Fruit fly (Drosophila melanogaster) whole organism, embryonic: ENCODE data around the gene ca.

Experiments
- Atf3 ChIP-seq: fragments of 200-800 bp; sonication (Bioruptor generic); optimal IDR thresholded peaks from 3 replicates; lab custom pipeline; 2016; ENCODE audit warnings: missing biosample characterization, missing genetic modification characterization
- Bgb ChIP-seq: fragments of 200-800 bp; sonication (Bioruptor generic); IDR thresholded peaks from 2 replicates; pipeline ENCODE4 v1.3.6; 2022; ENCODE audit warnings: missing biosample characterization, missing genetic modification characterization; ENCODE audit not compliant: partially characterized antibody
- CG10267 ChIP-seq: fragments of 200-800 bp; sonication (Bioruptor generic); optimal IDR thresholded peaks from 2 replicates; lab custom pipeline; 2018; ENCODE audit warnings: missing biosample characterization, mild to moderate bottlenecking, missing genetic modification characterization, moderate library complexity
- CG10321 ChIP-seq: fragments of 200-800 bp; sonication (Bioruptor generic); IDR thresholded peaks from 2 replicates; pipeline ENCODE4 v1.3.6; 2022; ENCODE audit warnings: missing biosample characterization, missing genetic modification characterization
- CG11504 ChIP-seq: fragments of 200-800 bp; sonication (Bioruptor generic); optimal IDR thresholded peaks from 3 replicates; lab custom pipeline; 2019; ENCODE audit warnings: missing biosample characterization, mild to moderate bottlenecking, missing genetic modification characterization, moderate library complexity
- CG12071 ChIP-seq: fragments of 200-800 bp; sonication (Bioruptor generic); optimal IDR thresholded peaks from 3 replicates; lab custom pipeline; 2018; ENCODE audit warnings: missing biosample characterization, mild to moderate bottlenecking, missing genetic modification characterization
- CG1602 ChIP-seq: fragments of 200-800 bp; sonication (Bioruptor generic); optimal IDR thresholded peaks from 3 replicates; lab custom pipeline; 2016; ENCODE audit warnings: missing biosample characterization, missing genetic modification characterization
- CG18476 ChIP-seq: fragments of 200-800 bp; sonication (Bioruptor generic); optimal IDR thresholded peaks from 2 replicates; lab custom pipeline; 2016; ENCODE audit warnings: missing biosample characterization, mild to moderate bottlenecking, missing genetic modification characterization
- CG30403 ChIP-seq: fragments of 200-800 bp; sonication (Bioruptor generic); optimal IDR thresholded peaks from 3 replicates; lab custom pipeline; 2016; ENCODE audit warnings: missing biosample characterization, missing genetic modification characterization
- CG31441 ChIP-seq: fragments of 200-800 bp; sonication (Bioruptor generic); IDR thresholded peaks from 2 replicates; pipeline ENCODE4 v1.3.6; 2022; ENCODE audit warnings: missing biosample characterization, missing genetic modification characterization
- CG32767 ChIP-seq: fragments of 200-800 bp; sonication (Bioruptor generic); IDR thresholded peaks from 2 replicates; pipeline ENCODE4 v1.3.6; 2022; ENCODE audit warnings: missing biosample characterization, missing genetic modification characterization
- CG4820 ChIP-seq: fragments of 200-800 bp; sonication (Bioruptor generic); optimal IDR thresholded peaks from 3 replicates; lab custom pipeline; 2016; ENCODE audit warnings: missing biosample characterization, missing genetic modification characterization
- CG5180 ChIP-seq: fragments of 200-800 bp; sonication (Bioruptor generic); optimal IDR thresholded peaks from 3 replicates; lab custom pipeline; 2017; ENCODE audit warnings: missing biosample characterization, missing genetic modification characterization, mild to moderate bottlenecking, moderate library complexity, missing genetic modification reagents
- CG8089 ChIP-seq: fragments of 200-800 bp; sonication (Bioruptor generic); optimal IDR thresholded peaks from 3 replicates; lab custom pipeline; 2016; ENCODE audit warnings: missing biosample characterization, missing genetic modification characterization
- CG8924 ChIP-seq: fragments of 200-800 bp; optimal IDR thresholded peaks from 3 replicates; lab custom pipeline; 2019; ENCODE audit warnings: missing biosample characterization, mild to moderate bottlenecking, missing genetic modification characterization, moderate library complexity
- CG9817 ChIP-seq: fragments of 200-800 bp; sonication (Bioruptor generic); optimal IDR thresholded peaks from 2 replicates; lab custom pipeline; 2018; ENCODE audit warnings: missing biosample characterization, mild to moderate bottlenecking, missing genetic modification characterization, moderate library complexity
- CG9876 ChIP-seq: fragments of 200-800 bp; sonication (Bioruptor generic); optimal IDR thresholded peaks from 2 replicates; lab custom pipeline; 2016; ENCODE audit warnings: missing biosample characterization, missing genetic modification characterization
- Dbx ChIP-seq: fragments of 200-800 bp; sonication (Bioruptor generic); IDR thresholded peaks from 3 replicates; pipeline ENCODE4 v1.3.6; 2022; ENCODE audit warnings: missing biosample characterization, missing genetic modification characterization
- Doc2 ChIP-seq: fragments of 200-800 bp; sonication (Bioruptor generic); IDR thresholded peaks from 2 replicates; pipeline ENCODE4 v1.3.6; 2022; ENCODE audit warnings: missing biosample characterization, missing genetic modification characterization
- Drgx ChIP-seq: fragments of 200-800 bp; sonication (Bioruptor generic); IDR thresholded peaks from 2 replicates; pipeline ENCODE4 v1.3.6; 2022; ENCODE audit warnings: missing biosample characterization, missing genetic modification characterization
- GATAe ChIP-seq: fragments of 200-800 bp; sonication (Bioruptor generic); conservative IDR thresholded peaks from 2 replicates; pipeline ENCODE4 v1.3.6; 2022; ENCODE audit warnings: missing biosample characterization, missing genetic modification characterization
- Med ChIP-seq: fragments of 200-800 bp; sonication (Bioruptor generic); peaks from one replicate; lab custom pipeline; 2016; ENCODE audit warnings: missing biosample characterization, missing genetic modification characterization, mild to moderate bottlenecking, inconsistent platforms, moderate library complexity
- Mrtf ChIP-seq: fragments of 200-800 bp; sonication (Bioruptor generic); IDR thresholded peaks from 3 replicates; pipeline ENCODE4 v1.3.6; 2022; ENCODE audit warnings: missing biosample characterization, missing genetic modification characterization
- NC2α ChIP-seq: fragments of 200-800 bp; sonication (Bioruptor generic); optimal IDR thresholded peaks from 2 replicates; lab custom pipeline; 2016; ENCODE audit warnings: missing biosample characterization, missing genetic modification characterization
- Oaz ChIP-seq: fragments of 200-800 bp; sonication (Bioruptor generic); IDR thresholded peaks from 2 replicates; pipeline ENCODE4 v1.3.6; 2022; ENCODE audit warnings: missing biosample characterization, missing genetic modification characterization
- Ssrp ChIP-seq: fragments of 200-800 bp; sonication (Bioruptor generic); optimal IDR thresholded peaks from 2 replicates; lab custom pipeline; 2018; ENCODE audit warnings: missing biosample characterization, mild to moderate bottlenecking, missing genetic modification characterization, moderate library complexity
- Trl ChIP-seq, 3 experiments: fragments of >200 bp in 2 of 3; fragments of 200-800 bp in 1 of 3; sonication (Bioruptor generic) in 1 of 3; optimal IDR thresholded peaks; 2 replicates in 1 of 3; 3 replicates in 2 of 3; lab custom pipeline; 2016 to 2017; ENCODE audit warnings: missing biosample characterization in 1 of 3, missing genetic modification characterization in 1 of 3
- Vsx1 ChIP-seq: fragments of 200-800 bp; sonication (Bioruptor generic); optimal IDR thresholded peaks from 2 replicates; lab custom pipeline; 2017; ENCODE audit warnings: missing biosample characterization, mild to moderate bottlenecking, missing genetic modification characterization, missing genetic modification reagents
- abd-A ChIP-seq: fragments of 200-800 bp; sonication (Bioruptor generic); optimal IDR thresholded peaks from 3 replicates; lab custom pipeline; 2019; ENCODE audit warnings: missing biosample characterization, mild to moderate bottlenecking, missing genetic modification characterization, moderate library complexity
- al ChIP-seq: fragments of 200-800 bp; sonication (Bioruptor generic); IDR thresholded peaks from 2 replicates; pipeline ENCODE4 v1.3.6; 2022; ENCODE audit warnings: missing biosample characterization, missing genetic modification characterization
- az2 ChIP-seq: fragments of 200-800 bp; sonication (Bioruptor generic); optimal IDR thresholded peaks from 3 replicates; lab custom pipeline; 2016; ENCODE audit warnings: missing biosample characterization, missing genetic modification characterization
- bcd ChIP-seq: fragments of 200-800 bp; sonication (Bioruptor generic); optimal IDR thresholded peaks from 2 replicates; lab custom pipeline; 2017; ENCODE audit warnings: missing biosample characterization, mild to moderate bottlenecking, missing genetic modification characterization
- bigmax ChIP-seq: fragments of 200-800 bp; sonication (Bioruptor generic); optimal IDR thresholded peaks from 2 replicates; lab custom pipeline; 2018; ENCODE audit warnings: missing biosample characterization, mild to moderate bottlenecking, missing genetic modification characterization
- chm ChIP-seq: fragments of 200-800 bp; sonication (Bioruptor generic); IDR thresholded peaks from 2 replicates; pipeline ENCODE4 v1.3.6; 2022; ENCODE audit warnings: missing biosample characterization, missing genetic modification characterization
- dmrt11E ChIP-seq: fragments of 200-800 bp; sonication (Bioruptor generic); optimal IDR thresholded peaks from 3 replicates; lab custom pipeline; 2018; ENCODE audit warnings: missing biosample characterization, mild to moderate bottlenecking, missing genetic modification characterization, moderate library complexity
- emc ChIP-seq: fragments of 200-800 bp; sonication (Bioruptor generic); optimal IDR thresholded peaks from 2 replicates; lab custom pipeline; 2016; ENCODE audit warnings: missing biosample characterization, missing genetic modification characterization
- gem ChIP-seq: fragments of 200-800 bp; sonication (Bioruptor generic); optimal IDR thresholded peaks from 2 replicates; lab custom pipeline; 2019; ENCODE audit warnings: missing biosample characterization, mild to moderate bottlenecking, missing genetic modification characterization, moderate library complexity
- hbn ChIP-seq: fragments of 200-800 bp; sonication (Bioruptor generic); IDR thresholded peaks from 2 replicates; pipeline ENCODE4 v1.3.6; 2022; ENCODE audit warnings: missing biosample characterization, missing genetic modification characterization; ENCODE audit not compliant: partially characterized antibody
- lmd ChIP-seq: fragments of 200-800 bp; sonication (Bioruptor generic); IDR thresholded peaks from 2 replicates; pipeline ENCODE4 v1.3.6; 2022; ENCODE audit warnings: missing biosample characterization, missing genetic modification characterization
- mld ChIP-seq: fragments of 200-800 bp; sonication (Bioruptor generic); IDR thresholded peaks from 3 replicates; pipeline ENCODE4 v1.3.6; 2022; ENCODE audit warnings: missing biosample characterization, missing genetic modification characterization; ENCODE audit not compliant: partially characterized antibody
- pb ChIP-seq: fragments of 200-800 bp; sonication (Bioruptor generic); optimal IDR thresholded peaks from 3 replicates; lab custom pipeline; 2016; ENCODE audit warnings: missing biosample characterization, missing genetic modification characterization
- pho ChIP-seq: fragments of 200-800 bp; sonication (Bioruptor generic); optimal IDR thresholded peaks from 2 replicates; lab custom pipeline; 2016; ENCODE audit warnings: missing biosample characterization, missing genetic modification characterization
- ranshi ChIP-seq: fragments of 200-800 bp; sonication (Bioruptor generic); IDR thresholded peaks from 2 replicates; pipeline ENCODE4 v1.3.6; 2022; ENCODE audit warnings: missing biosample characterization, missing genetic modification characterization
- row ChIP-seq: fragments of 200-800 bp; sonication (Bioruptor generic); IDR thresholded peaks from 3 replicates; pipeline ENCODE4 v1.3.6; 2022; ENCODE audit warnings: missing biosample characterization, missing genetic modification characterization
- sc ChIP-seq, 3 experiments: fragments of >200 bp in 2 of 3; fragments of 200-800 bp in 1 of 3; sonication (Bioruptor generic) in 1 of 3; optimal IDR thresholded peaks; 2 replicates in 2 of 3; 3 replicates in 1 of 3; lab custom pipeline; 2017; ENCODE audit warnings: mild to moderate bottlenecking in 1 of 3, missing biosample characterization in 1 of 3, missing genetic modification characterization in 1 of 3, missing genetic modification reagents in 1 of 3
- sd ChIP-seq: fragments of 200-800 bp; sonication (Bioruptor generic); optimal IDR thresholded peaks from 3 replicates; lab custom pipeline; 2018; ENCODE audit warnings: missing biosample characterization, mild to moderate bottlenecking, missing genetic modification characterization, moderate library complexity
- seq ChIP-seq: fragments of 200-800 bp; sonication (Bioruptor generic); IDR thresholded peaks from 2 replicates; pipeline ENCODE4 v1.3.6; 2022; ENCODE audit warnings: missing biosample characterization, missing genetic modification characterization
- sim ChIP-seq: fragments of 200-800 bp; sonication (Bioruptor generic); IDR thresholded peaks from 2 replicates; pipeline ENCODE4 v1.3.6; 2022; ENCODE audit warnings: missing biosample characterization, missing genetic modification characterization
- wdn ChIP-seq: fragments of 200-800 bp; sonication (Bioruptor generic); IDR thresholded peaks from 2 replicates; pipeline ENCODE4 v1.3.6; 2022; ENCODE audit warnings: missing biosample characterization, missing genetic modification characterization
- wor ChIP-seq: fragments of 200-800 bp; sonication (Bioruptor generic); IDR thresholded peaks from 2 replicates; pipeline ENCODE4 v1.3.6; 2022; ENCODE audit warnings: missing biosample characterization, missing genetic modification characterization
- z ChIP-seq: fragments of 200-800 bp; sonication (Bioruptor generic); IDR thresholded peaks from 3 replicates; pipeline ENCODE4 v1.3.6; 2022; ENCODE audit warnings: missing biosample characterization, missing genetic modification characterization

Gene ca

dm6 chr3R:29757226-29757625, 49.4 kb upstream of the ca start (continued):
- TF ChIP-seq Dbx (GFP tag; lab: Robert Waterston, UW) = 0 out of 3 replicates have a peak, but pooled peaks have one; percentile 40
- TF ChIP-seq CG8924 (tag; lab: Kevin White, UChicago) = no peak
- TF ChIP-seq gem (tag; lab: Kevin White, UChicago) = peak; percentile 6
- TF ChIP-seq CG8089 = peak; percentile 19
- no peak for TF ChIP-seq CG1602 (GFP tag; lab: Kevin White, UChicago)
- TF ChIP-seq Bgb (GFP tag; lab: Robert Waterston, UW) = 0 out of 2 replicates have a peak, but pooled peaks have one; percentile 13
- TF ChIP-seq Med (GFP tag; lab: Kevin White, UChicago) = peak; percentile 89
- TF ChIP-seq seq (GFP tag; lab: Robert Waterston, UW) = 0 out of 2 replicates have a peak, but pooled peaks have one; percentile 15
- peak; percentile 36 for TF ChIP-seq Drgx
- no peak for TF ChIP-seq z (GFP tag; lab: Robert Waterston, UW)
- TF ChIP-seq Doc2 (GFP tag; lab: Robert Waterston, UW) = no peak
- TF ChIP-seq NC2α = no peak
- no peak for TF ChIP-seq sim (GFP tag; lab: Robert Waterston, UW)
- TF ChIP-seq CG32767 (GFP tag; lab: Robert Waterston, UW) = no peak
- TF ChIP-seq chm = no peak
- TF ChIP-seq wor (GFP tag; lab: Robert Waterston, UW) = no peak
- no peak for TF ChIP-seq CG9876 (GFP tag; lab: Kevin White, UChicago)
- TF ChIP-seq pho (GFP tag; lab: Kevin White, UChicago) = no peak
- TF ChIP-seq CG31441 (GFP tag; lab: Robert Waterston, UW) = no peak
- no peak for TF ChIP-seq lmd (GFP tag; lab: Robert Waterston, UW)
- TF ChIP-seq Mrtf (GFP tag; lab: Robert Waterston, UW) = peak; percentile 52; the same call in 2 of the 3 replicates
- no peak for TF ChIP-seq CG5180 (GFP tag; lab: Kevin White, UChicago)
- TF ChIP-seq Ssrp = no peak
- TF ChIP-seq CG11504 = peak; percentile 27
- no peak for TF ChIP-seq sd (tag; lab: Kevin White, UChicago)
- TF ChIP-seq CG18476 (GFP tag; lab: Kevin White, UChicago) = no peak
- TF ChIP-seq al (GFP tag; lab: Robert Waterston, UW) = no peak
- peak; percentile 23 for TF ChIP-seq bcd
- no peak for TF ChIP-seq CG4820
- TF ChIP-seq sc (optimal IDR thresholded peaks at IDR 0.05; lab: Kevin White, UChicago) = no peak
- no peak for TF ChIP-seq sc (GFP tag; optimal IDR thresholded peaks at IDR 0.05; lab: Kevin White, UChicago)
- TF ChIP-seq Oaz (GFP tag; lab: Robert Waterston, UW) = no peak
- no peak for TF ChIP-seq CG10321 (GFP tag; lab: Robert Waterston, UW)
- no peak for TF ChIP-seq bigmax (GFP tag; lab: Kevin White, UChicago)
- no peak for TF ChIP-seq dmrt11E
- TF ChIP-seq Atf3 = peak; percentile 0
- TF ChIP-seq abd-A (tag; lab: Kevin White, UChicago) = no peak
- no peak for TF ChIP-seq CG30403 (GFP tag; lab: Kevin White, UChicago)
- no peak for TF ChIP-seq Trl (optimal IDR thresholded peaks at IDR 0.05; lab: Kevin White, UChicago)
- peak; percentile 12 for TF ChIP-seq Trl (GFP tag; optimal IDR thresholded peaks at IDR 0.05; lab: Kevin White, UChicago)
- peak; percentile 71 for TF ChIP-seq CG12071 (GFP tag; lab: Kevin White, UChicago)
- TF ChIP-seq row (GFP tag; lab: Robert Waterston, UW) = no peak
- TF ChIP-seq az2 (GFP tag; lab: Kevin White, UChicago) = no peak
- no peak for TF ChIP-seq CG10267 (tag; lab: Kevin White, UChicago)
- peak; percentile 0 for TF ChIP-seq CG9817 (tag; lab: Kevin White, UChicago)
- no peak for TF ChIP-seq emc (GFP tag; lab: Kevin White, UChicago)
- peak; percentile 22 for TF ChIP-seq Vsx1 (GFP tag; lab: Kevin White, UChicago)
- TF ChIP-seq mld = no peak
- TF ChIP-seq hbn = no peak
- no peak for TF ChIP-seq pb (GFP tag; lab: Kevin White, UChicago)
- TF ChIP-seq ranshi (GFP tag; lab: Robert Waterston, UW) = 0 out of 2 replicates have a peak, but pooled peaks have one; percentile 38
- no peak for TF ChIP-seq GATAe
- TF ChIP-seq wdn (GFP tag; lab: Robert Waterston, UW) = no peak
